Worm (Caenorhabditis elegans) whole organism, L2 larva: ENCODE measurements around the gene F10E9.7.

Experiments
- C34F6.9 ChIP-seq: fragments of 150-350 bp; optimal IDR thresholded peaks from 2 replicates; lab custom pipeline; 2014; ENCODE audit warnings: missing biosample characterization, missing genetic modification characterization
- F13H6.1 ChIP-seq: sonication (generic microtip); optimal IDR thresholded peaks from 2 replicates; lab custom pipeline; 2016; ENCODE audit warnings: missing genetic modification characterization, missing compliant biosample characterization
- R02D3.7 ChIP-seq: fragments of 150-350 bp; optimal IDR thresholded peaks from 2 replicates; lab custom pipeline; 2014; ENCODE audit warnings: missing biosample characterization, missing genetic modification characterization
- Y55F3AM.14 ChIP-seq: fragments of 200-800 bp; sonication (Bioruptor generic); optimal IDR thresholded peaks from 2 replicates; lab custom pipeline; 2018; ENCODE audit warnings: mild to moderate bottlenecking, missing genetic modification characterization, missing compliant biosample characterization
- ZK546.5 ChIP-seq: sonication (generic microtip); optimal IDR thresholded peaks from 2 replicates; lab custom pipeline; 2017; ENCODE audit warnings: missing biosample characterization, missing genetic modification characterization
- alr-1 ChIP-seq: fragments of 150-350 bp; optimal IDR thresholded peaks from 2 replicates; lab custom pipeline; 2014; ENCODE audit warnings: missing biosample characterization, missing genetic modification characterization
- aly-2 ChIP-seq: fragments of 150-350 bp; optimal IDR thresholded peaks from 2 replicates; lab custom pipeline; 2014; ENCODE audit warnings: missing biosample characterization, missing genetic modification characterization
- ama-1 ChIP-seq: fragments of 150-350 bp; optimal IDR thresholded peaks from 2 replicates; lab custom pipeline; 2018; ENCODE audit warnings: inconsistent platforms
- blmp-1 ChIP-seq: sonication (generic microtip); optimal IDR thresholded peaks from 2 replicates; lab custom pipeline; 2017; ENCODE audit warnings: missing genetic modification characterization, mild to moderate bottlenecking, missing compliant biosample characterization, antibody characterized with exemption, moderate library complexity; ENCODE audit not compliant: insufficient read depth
- ceh-16 ChIP-seq: fragments of 150-350 bp; optimal IDR thresholded peaks from 2 replicates; lab custom pipeline; 2014; ENCODE audit warnings: missing biosample characterization, missing genetic modification characterization
- ceh-82 ChIP-seq: fragments of 150-350 bp; optimal IDR thresholded peaks from 2 replicates; lab custom pipeline; 2014; ENCODE audit warnings: missing biosample characterization, missing genetic modification characterization
- crh-2 ChIP-seq: sonication (generic microtip); optimal IDR thresholded peaks from 2 replicates; lab custom pipeline; 2017; ENCODE audit warnings: missing biosample characterization, missing genetic modification characterization
- dmd-4 ChIP-seq: sonication (generic microtip); optimal IDR thresholded peaks from 2 replicates; lab custom pipeline; 2017; ENCODE audit warnings: missing biosample characterization, missing genetic modification characterization
- egl-27 ChIP-seq: sonication (generic microtip); optimal IDR thresholded peaks from 3 replicates; lab custom pipeline; 2017; ENCODE audit warnings: missing biosample characterization, missing genetic modification reagents, missing genetic modification characterization
- elt-1 ChIP-seq: fragments of 150-350 bp; optimal IDR thresholded peaks from 2 replicates; lab custom pipeline; 2014; ENCODE audit warnings: missing biosample characterization, missing genetic modification characterization
- elt-3 ChIP-seq: sonication (generic microtip); optimal IDR thresholded peaks from 2 replicates; lab custom pipeline; 2017; ENCODE audit warnings: missing biosample characterization, missing genetic modification characterization
- fos-1 ChIP-seq: fragments of 150-350 bp; optimal IDR thresholded peaks from 2 replicates; lab custom pipeline; 2014; ENCODE audit warnings: missing biosample characterization, missing genetic modification characterization
- gmeb-1 ChIP-seq: fragments of 150-350 bp; optimal IDR thresholded peaks from 2 replicates; lab custom pipeline; 2014; ENCODE audit warnings: missing biosample characterization, missing genetic modification characterization
- lin-11 ChIP-seq: fragments of 150-350 bp; sonication (generic microtip); optimal IDR thresholded peaks from 2 replicates; lab custom pipeline; 2014; ENCODE audit warnings: missing biosample characterization, missing genetic modification characterization, inconsistent platforms, mixed read lengths
- lin-13 ChIP-seq: fragments of 150-350 bp; optimal IDR thresholded peaks from 2 replicates; lab custom pipeline; 2014; ENCODE audit warnings: missing biosample characterization, missing genetic modification reagents, missing genetic modification characterization
- lin-39 ChIP-seq: fragments of 150-350 bp; optimal IDR thresholded peaks from 2 replicates; lab custom pipeline; 2014; ENCODE audit warnings: missing biosample characterization, missing genetic modification reagents, missing genetic modification characterization
- lsy-2 ChIP-seq, 2 experiments: fragments of 150-350 bp in 1 of 2; sonication (generic microtip) in 1 of 2; optimal IDR thresholded peaks; 2 replicates each; lab custom pipeline; 2014 to 2017; ENCODE audit warnings: missing biosample characterization in 2 of 2, missing genetic modification characterization in 2 of 2
- mab-5 ChIP-seq: fragments of 150-350 bp; optimal IDR thresholded peaks from 2 replicates; lab custom pipeline; 2014; ENCODE audit warnings: missing biosample characterization, missing genetic modification characterization
- mbf-1 ChIP-seq: sonication (generic microtip); optimal IDR thresholded peaks from 2 replicates; lab custom pipeline; 2017; ENCODE audit warnings: missing biosample characterization, missing genetic modification characterization
- mdl-1 ChIP-seq, 2 experiments: fragments of 150-350 bp in 1 of 2; sonication (generic microtip) in 1 of 2; optimal IDR thresholded peaks; 2 replicates each; lab custom pipeline; 2017; ENCODE audit warnings: missing biosample characterization in 2 of 2, missing genetic modification characterization in 2 of 2
- nhr-10 ChIP-seq: sonication (generic microtip); optimal IDR thresholded peaks from 2 replicates; lab custom pipeline; 2017; ENCODE audit warnings: missing biosample characterization, missing genetic modification characterization
- nhr-11 ChIP-seq: fragments of 150-350 bp; optimal IDR thresholded peaks from 2 replicates; lab custom pipeline; 2014; ENCODE audit warnings: missing biosample characterization, missing genetic modification characterization
- nhr-12 ChIP-seq: fragments of 150-350 bp; optimal IDR thresholded peaks from 2 replicates; lab custom pipeline; 2014; ENCODE audit warnings: missing biosample characterization, missing genetic modification characterization
- nhr-129 ChIP-seq: fragments of 150-350 bp; optimal IDR thresholded peaks from 2 replicates; lab custom pipeline; 2014; ENCODE audit warnings: missing biosample characterization, missing genetic modification characterization
- nhr-21 ChIP-seq: fragments of 150-350 bp; optimal IDR thresholded peaks from 2 replicates; lab custom pipeline; 2014; ENCODE audit warnings: missing biosample characterization, missing genetic modification characterization
- nhr-23 ChIP-seq: fragments of 150-350 bp; optimal IDR thresholded peaks from 2 replicates; lab custom pipeline; 2014; ENCODE audit warnings: missing biosample characterization, missing genetic modification reagents, missing genetic modification characterization
- nhr-237 ChIP-seq: fragments of 150-350 bp; optimal IDR thresholded peaks from 2 replicates; lab custom pipeline; 2014; ENCODE audit warnings: missing biosample characterization, missing genetic modification characterization
- nhr-25 ChIP-seq: fragments of 150-350 bp; sonication (generic microtip); optimal IDR thresholded peaks from 3 replicates; lab custom pipeline; 2014; ENCODE audit warnings: missing biosample characterization, missing genetic modification characterization
- nhr-6 ChIP-seq: fragments of 150-350 bp; optimal IDR thresholded peaks from 2 replicates; lab custom pipeline; 2014; ENCODE audit warnings: missing biosample characterization, missing genetic modification characterization
- nhr-77 ChIP-seq: fragments of 150-350 bp; optimal IDR thresholded peaks from 2 replicates; lab custom pipeline; 2014; ENCODE audit warnings: missing biosample characterization, missing genetic modification characterization
- peb-1 ChIP-seq: fragments of 150-350 bp; optimal IDR thresholded peaks from 2 replicates; lab custom pipeline; 2014; ENCODE audit warnings: missing biosample characterization, missing genetic modification characterization
- sem-4 ChIP-seq: fragments of 150-350 bp; optimal IDR thresholded peaks from 2 replicates; lab custom pipeline; 2014; ENCODE audit warnings: missing biosample characterization, missing genetic modification reagents, missing genetic modification characterization
- skn-1 ChIP-seq: sonication (generic microtip); optimal IDR thresholded peaks from 2 replicates; lab custom pipeline; 2017; ENCODE audit warnings: missing biosample characterization, missing genetic modification characterization
- sma-3 ChIP-seq: sonication (generic microtip); optimal IDR thresholded peaks from 2 replicates; lab custom pipeline; 2016; ENCODE audit warnings: missing genetic modification reagents, missing genetic modification characterization, missing compliant biosample characterization
- sma-9 ChIP-seq, 2 experiments: fragments of 150-350 bp in 1 of 2; sonication (generic microtip) in 1 of 2; optimal IDR thresholded peaks; 2 replicates each; lab custom pipeline; 2014 to 2016; ENCODE audit warnings: missing genetic modification characterization in 2 of 2, mild to moderate bottlenecking in 1 of 2, missing biosample characterization in 1 of 2, missing compliant biosample characterization in 1 of 2, missing genetic modification reagents in 1 of 2, moderate library complexity in 1 of 2
- snpc-4 ChIP-seq: fragments of 150-350 bp; optimal IDR thresholded peaks from 2 replicates; lab custom pipeline; 2014; ENCODE audit warnings: missing biosample characterization, missing genetic modification characterization
- unc-39 ChIP-seq: fragments of 150-350 bp; optimal IDR thresholded peaks from 2 replicates; lab custom pipeline; 2014; ENCODE audit warnings: missing biosample characterization, missing genetic modification characterization
- unc-55 ChIP-seq: fragments of 150-350 bp; sonication (generic microtip); optimal IDR thresholded peaks from 3 replicates; lab custom pipeline; 2014; ENCODE audit warnings: missing biosample characterization, missing genetic modification reagents, missing genetic modification characterization
- unc-62 ChIP-seq: fragments of 150-350 bp; optimal IDR thresholded peaks from 2 replicates; lab custom pipeline; 2014; ENCODE audit warnings: missing biosample characterization, missing genetic modification reagents, missing genetic modification characterization
- zag-1 ChIP-seq: fragments of 150-350 bp; optimal IDR thresholded peaks from 2 replicates; lab custom pipeline; 2014; ENCODE audit warnings: missing biosample characterization, missing genetic modification characterization
- ztf-1 ChIP-seq: fragments of 200-800 bp; sonication (Bioruptor generic); conservative IDR thresholded peaks from 2 replicates; pipeline ENCODE4 v1.3.6; 2022; ENCODE audit warnings: missing genetic modification characterization, missing compliant biosample characterization
- ztf-11 ChIP-seq: sonication (generic microtip); optimal IDR thresholded peaks from 2 replicates; lab custom pipeline; 2017; ENCODE audit warnings: missing biosample characterization, missing genetic modification characterization
- ztf-4 ChIP-seq: fragments of 150-350 bp; optimal IDR thresholded peaks from 2 replicates; lab custom pipeline; 2014; ENCODE audit warnings: missing biosample characterization, missing genetic modification characterization

The F10E9.7 gene

DNA sequence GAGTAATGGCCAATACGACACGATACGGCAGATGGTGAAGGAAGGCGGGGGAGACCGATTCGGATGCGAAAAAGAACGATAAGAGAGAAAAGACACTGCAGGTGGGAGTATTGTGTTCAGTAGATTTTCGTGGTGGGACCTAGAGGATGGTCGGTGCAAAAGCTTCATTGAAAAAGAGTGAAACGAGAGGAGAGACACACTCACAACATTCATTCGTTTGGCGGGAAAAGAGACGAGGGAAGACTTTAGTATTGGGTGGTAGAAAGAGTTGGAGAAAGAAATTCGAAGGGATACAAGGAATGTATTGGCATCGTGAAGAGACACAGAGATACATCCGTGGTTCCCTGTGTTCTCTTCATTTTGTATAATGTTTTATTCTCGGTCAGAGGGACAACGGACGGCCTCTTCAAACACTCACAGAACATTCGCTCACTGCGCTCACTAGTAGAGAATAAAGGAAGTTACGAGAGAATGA, 49.2 kb upstream of the F10E9.7 start:
- TF ChIP-seq F13H6.1 (tag; lab: Kevin White, UChicago) (peak; percentile 85), skn-1 (tag; lab: Kevin White, UChicago) (peak; percentile 1), zag-1 (tag; lab: Kevin White, UChicago) (peak; percentile 51), gmeb-1 (peak; percentile 31), unc-55 (peak; percentile 91), nhr-11 (no peak), nhr-23 (no peak), aly-2 (tag; lab: Kevin White, UChicago) (no peak), ztf-11 (tag; lab: Kevin White, UChicago) (no peak), ztf-4 (tag; lab: Kevin White, UChicago) (peak; percentile 75), crh-2 (tag; lab: Kevin White, UChicago) (peak; percentile 91), mbf-1 (tag; lab: Kevin White, UChicago) (no peak), blmp-1 (tag; lab: Kevin White, UChicago) (peak; percentile 48), R02D3.7 (no peak), unc-39 (tag; lab: Kevin White, UChicago) (no peak), ceh-16 (no peak), sem-4 (tag; lab: Kevin White, UChicago) (peak; percentile 91), dmd-4 (tag; lab: Kevin White, UChicago) (peak; percentile 25), unc-62 (no peak), lin-13 (peak; percentile 71), ceh-82 (tag; lab: Kevin White, UChicago) (no peak), lin-11 (tag; lab: Kevin White, UChicago) (peak; percentile 28), mab-5 (tag; lab: Kevin White, UChicago) (peak; percentile 44), ztf-1 (GFP tag; lab: Robert Waterston, UW) (no peak), sma-9 (GFP tag; optimal IDR thresholded peaks at IDR 0.05; lab: Kevin White, UChicago) (peak; percentile 75), sma-9 (tag; optimal IDR thresholded peaks at IDR 0.05; lab: Kevin White, UChicago) (no peak), snpc-4 (tag; lab: Kevin White, UChicago) (peak; percentile 70), elt-1 (tag; lab: Kevin White, UChicago) (no peak), nhr-6 (tag; lab: Kevin White, UChicago) (peak; percentile 85), ZK546.5 (tag; lab: Kevin White, UChicago) (no peak), nhr-237 (tag; lab: Kevin White, UChicago) (no peak), egl-27 (tag; lab: Kevin White, UChicago) (no peak), nhr-77 (tag; lab: Kevin White, UChicago) (no peak), nhr-25 (tag; lab: Kevin White, UChicago) (peak; percentile 67), Y55F3AM.14 (GFP tag; lab: Kevin White, UChicago) (no peak), nhr-12 (no peak), nhr-10 (tag; lab: Kevin White, UChicago) (no peak), sma-3 (GFP tag; lab: Kevin White, UChicago) (peak; percentile 66), nhr-21 (tag; lab: Kevin White, UChicago) (peak; percentile 56), C34F6.9 (tag; lab: Kevin White, UChicago) (peak; percentile 94), nhr-129 (tag; lab: Kevin White, UChicago) (peak; percentile 92), mdl-1 (tag; optimal IDR thresholded peaks at IDR 0.05; lab: Kevin White, UChicago) (peak in 1 of 2 experiments; percentile 57), fos-1 (tag; lab: Kevin White, UChicago) (peak; percentile 62), peb-1 (tag; lab: Kevin White, UChicago) (no peak), lsy-2 (tag; optimal IDR thresholded peaks at IDR 0.05; lab: Kevin White, UChicago) (peak; percentile 70 to 91), alr-1 (tag; lab: Kevin White, UChicago) (no peak), ama-1 (lab: Kevin White, UChicago) (no peak), lin-39 (tag; lab: Kevin White, UChicago) (no peak), elt-3 (no peak)
